Fruit fly (Drosophila melanogaster) whole organism, embryonic: ENCODE measurements around the gene Gr21a.

Source experiments
- CG11085 ChIP-seq: fragments of 200-800 bp; sonication (Bioruptor generic); IDR thresholded peaks from 2 replicates; pipeline ENCODE4 v1.3.6; 2022; ENCODE audit warnings: missing biosample characterization, missing genetic modification characterization
- CG11247 ChIP-seq: fragments of 200-800 bp; sonication (Bioruptor generic); IDR thresholded peaks from 2 replicates; pipeline ENCODE4 v1.3.6; 2022; ENCODE audit warnings: missing biosample characterization, missing genetic modification characterization
- CG12236 ChIP-seq: fragments of 200-800 bp; sonication (Bioruptor generic); optimal IDR thresholded peaks from 2 replicates; lab custom pipeline; 2016; ENCODE audit warnings: missing biosample characterization, missing genetic modification characterization
- CG15601 ChIP-seq: fragments of 200-800 bp; sonication (Bioruptor generic); optimal IDR thresholded peaks from 3 replicates; lab custom pipeline; 2019; ENCODE audit warnings: missing biosample characterization, mild to moderate bottlenecking, missing genetic modification characterization, moderate library complexity
- CG1603 ChIP-seq: fragments of 200-800 bp; sonication (Bioruptor generic); optimal IDR thresholded peaks from 2 replicates; lab custom pipeline; 2019; ENCODE audit warnings: missing biosample characterization, mild to moderate bottlenecking, missing genetic modification characterization, moderate library complexity
- CG17186 ChIP-seq: fragments of 200-800 bp; sonication (Bioruptor generic); optimal IDR thresholded peaks from 3 replicates; lab custom pipeline; 2017; ENCODE audit warnings: missing biosample characterization, missing genetic modification reagents, missing genetic modification characterization
- CG17361 ChIP-seq: fragments of 200-800 bp; sonication (Bioruptor generic); IDR thresholded peaks from 3 replicates; pipeline ENCODE4 v1.3.6; 2022; ENCODE audit warnings: missing biosample characterization, missing genetic modification characterization
- CG32767 ChIP-seq: fragments of 200-800 bp; sonication (Bioruptor generic); IDR thresholded peaks from 2 replicates; pipeline ENCODE4 v1.3.6; 2022; ENCODE audit warnings: missing biosample characterization, missing genetic modification characterization
- CG34376 ChIP-seq: fragments of 200-800 bp; sonication (Bioruptor generic); optimal IDR thresholded peaks from 2 replicates; lab custom pipeline; 2018; ENCODE audit warnings: missing biosample characterization, mild to moderate bottlenecking, missing genetic modification characterization
- CG3847 ChIP-seq: fragments of 200-800 bp; sonication (Bioruptor generic); IDR thresholded peaks from 2 replicates; pipeline ENCODE4 v1.3.6; 2022; ENCODE audit warnings: missing biosample characterization, missing genetic modification characterization
- CG6854 ChIP-seq: fragments of 200-800 bp; sonication (Bioruptor generic); optimal IDR thresholded peaks from 3 replicates; lab custom pipeline; 2017; ENCODE audit warnings: missing biosample characterization, mild to moderate bottlenecking, missing genetic modification characterization
- CG7357 ChIP-seq: fragments of 200-800 bp; sonication (Bioruptor generic); IDR thresholded peaks from 3 replicates; pipeline ENCODE4 v1.3.6; 2022; ENCODE audit warnings: missing biosample characterization, missing genetic modification characterization
- CG8089 ChIP-seq: fragments of 200-800 bp; sonication (Bioruptor generic); optimal IDR thresholded peaks from 3 replicates; lab custom pipeline; 2016; ENCODE audit warnings: missing biosample characterization, missing genetic modification characterization
- CG8924 ChIP-seq: fragments of 200-800 bp; optimal IDR thresholded peaks from 3 replicates; lab custom pipeline; 2019; ENCODE audit warnings: missing biosample characterization, mild to moderate bottlenecking, missing genetic modification characterization, moderate library complexity
- CG9609 ChIP-seq: fragments of 200-800 bp; sonication (Bioruptor generic); optimal IDR thresholded peaks from 3 replicates; lab custom pipeline; 2016; ENCODE audit warnings: missing biosample characterization, missing genetic modification characterization
- CG9932 ChIP-seq: fragments of 200-800 bp; sonication (Bioruptor generic); IDR thresholded peaks from 2 replicates; pipeline ENCODE4 v1.3.6; 2022; ENCODE audit warnings: missing biosample characterization, missing genetic modification characterization
- CHES-1-like ChIP-seq: fragments of 200-800 bp; sonication (Bioruptor generic); optimal IDR thresholded peaks from 2 replicates; lab custom pipeline; 2016; ENCODE audit warnings: missing biosample characterization, missing genetic modification characterization
- CkIIα-i1 ChIP-seq: fragments of 200-800 bp; sonication (Bioruptor generic); IDR thresholded peaks from 2 replicates; pipeline ENCODE4 v1.3.6; 2022; ENCODE audit warnings: missing biosample characterization, missing genetic modification characterization
- ERR ChIP-seq: fragments of 200-800 bp; sonication (Bioruptor generic); optimal IDR thresholded peaks from 2 replicates; lab custom pipeline; 2016; ENCODE audit warnings: missing biosample characterization, missing genetic modification characterization
- Elba2 ChIP-seq: fragments of 200-800 bp; sonication (Bioruptor generic); optimal IDR thresholded peaks from 3 replicates; lab custom pipeline; 2016; ENCODE audit warnings: missing biosample characterization, missing genetic modification characterization
- Gug ChIP-seq: fragments of 200-800 bp; sonication (Bioruptor generic); IDR thresholded peaks from 4 replicates; pipeline ENCODE4 v1.3.6; 2022; ENCODE audit warnings: missing biosample characterization, missing genetic modification characterization
- HmgZ ChIP-seq: fragments of 200-800 bp; sonication (Bioruptor generic); optimal IDR thresholded peaks from 2 replicates; lab custom pipeline; 2018; ENCODE audit warnings: missing biosample characterization, mild to moderate bottlenecking, missing genetic modification characterization
- Rx ChIP-seq: fragments of 200-800 bp; sonication (Bioruptor generic); IDR thresholded peaks from 2 replicates; pipeline ENCODE4 v1.3.6; 2022; ENCODE audit warnings: missing biosample characterization, missing genetic modification characterization
- Tbp ChIP-seq: fragments of >200 bp; optimal IDR thresholded peaks from 2 replicates; lab custom pipeline; 2018; ENCODE audit warnings: missing biosample characterization, missing genetic modification characterization
- Xbp1 ChIP-seq: fragments of 200-800 bp; sonication (Bioruptor generic); optimal IDR thresholded peaks from 3 replicates; lab custom pipeline; 2016; ENCODE audit warnings: missing biosample characterization, mild to moderate bottlenecking, missing genetic modification characterization
- amos ChIP-seq: fragments of 200-800 bp; sonication (Bioruptor generic); IDR thresholded peaks from 2 replicates; pipeline ENCODE4 v1.3.6; 2022; ENCODE audit warnings: missing biosample characterization, missing genetic modification characterization; ENCODE audit not compliant: partially characterized antibody
- br ChIP-seq: fragments of >200 bp; optimal IDR thresholded peaks from 2 replicates; lab custom pipeline; 2017
- danr ChIP-seq: fragments of 200-800 bp; sonication (Bioruptor generic); IDR thresholded peaks from 2 replicates; pipeline ENCODE4 v1.3.6; 2022; ENCODE audit warnings: missing biosample characterization, missing genetic modification characterization
- dati ChIP-seq: fragments of 200-800 bp; sonication (Bioruptor generic); IDR thresholded peaks from 2 replicates; pipeline ENCODE4 v1.3.6; 2022; ENCODE audit warnings: missing biosample characterization, missing genetic modification characterization
- gcm2 ChIP-seq: fragments of 200-800 bp; sonication (Bioruptor generic); optimal IDR thresholded peaks from 2 replicates; lab custom pipeline; 2016; ENCODE audit warnings: missing biosample characterization, missing genetic modification characterization
- gfzf ChIP-seq: fragments of 200-800 bp; sonication (Bioruptor generic); optimal IDR thresholded peaks from 2 replicates; lab custom pipeline; 2016; ENCODE audit warnings: missing biosample characterization, mild to moderate bottlenecking, missing genetic modification characterization, moderate library complexity
- grn ChIP-seq: fragments of 200-800 bp; sonication (Bioruptor generic); optimal IDR thresholded peaks from 3 replicates; lab custom pipeline; 2017; ENCODE audit warnings: missing biosample characterization, missing genetic modification characterization
- gro ChIP-seq: fragments of 200-800 bp; sonication (Bioruptor generic); optimal IDR thresholded peaks from 2 replicates; lab custom pipeline; 2016; ENCODE audit warnings: missing biosample characterization, missing genetic modification characterization
- ham ChIP-seq: fragments of 200-800 bp; sonication (Bioruptor generic); IDR thresholded peaks from 2 replicates; pipeline ENCODE4 v1.3.6; 2022; ENCODE audit warnings: missing biosample characterization, missing genetic modification characterization
- hbn ChIP-seq: fragments of 200-800 bp; sonication (Bioruptor generic); IDR thresholded peaks from 2 replicates; pipeline ENCODE4 v1.3.6; 2022; ENCODE audit warnings: missing biosample characterization, missing genetic modification characterization; ENCODE audit not compliant: partially characterized antibody
- insv ChIP-seq, 2 experiments: fragments of 200-800 bp; sonication (Bioruptor generic); optimal IDR thresholded peaks; 3 replicates each; lab custom pipeline; 2016 to 2018; ENCODE audit warnings: missing biosample characterization in 2 of 2, missing genetic modification characterization in 2 of 2
- ken ChIP-seq: fragments of 200-800 bp; sonication (Bioruptor generic); IDR thresholded peaks from 3 replicates; pipeline ENCODE4 v1.3.6; 2022; ENCODE audit warnings: missing biosample characterization, missing genetic modification characterization
- nerfin-2 ChIP-seq: fragments of 200-800 bp; sonication (Bioruptor generic); IDR thresholded peaks from 2 replicates; pipeline ENCODE4 v1.3.6; 2022; ENCODE audit warnings: missing biosample characterization, missing genetic modification characterization; ENCODE audit not compliant: partially characterized antibody
- nmo ChIP-seq: fragments of 200-800 bp; sonication (Bioruptor generic); optimal IDR thresholded peaks from 2 replicates; lab custom pipeline; 2018; ENCODE audit warnings: missing biosample characterization, mild to moderate bottlenecking, missing genetic modification characterization, moderate library complexity
- pb ChIP-seq: fragments of 200-800 bp; sonication (Bioruptor generic); optimal IDR thresholded peaks from 3 replicates; lab custom pipeline; 2016; ENCODE audit warnings: missing biosample characterization, missing genetic modification characterization
- pum ChIP-seq: fragments of 200-800 bp; sonication (Bioruptor generic); optimal IDR thresholded peaks from 2 replicates; lab custom pipeline; 2016; ENCODE audit warnings: missing biosample characterization, missing genetic modification characterization
- sim ChIP-seq: fragments of 200-800 bp; sonication (Bioruptor generic); IDR thresholded peaks from 2 replicates; pipeline ENCODE4 v1.3.6; 2022; ENCODE audit warnings: missing biosample characterization, missing genetic modification characterization
- stwl ChIP-seq: fragments of 200-800 bp; sonication (Bioruptor generic); optimal IDR thresholded peaks from 3 replicates; lab custom pipeline; 2018; ENCODE audit warnings: missing biosample characterization, mild to moderate bottlenecking, missing genetic modification characterization, moderate library complexity
- tin ChIP-seq: fragments of 200-800 bp; sonication (Bioruptor generic); optimal IDR thresholded peaks from 3 replicates; lab custom pipeline; 2016; ENCODE audit warnings: missing biosample characterization, missing genetic modification characterization
- vfl ChIP-seq: fragments of 200-800 bp; sonication (Bioruptor generic); optimal IDR thresholded peaks from 2 replicates; lab custom pipeline; 2016; ENCODE audit warnings: missing biosample characterization, missing genetic modification characterization

The Gr21a gene

dm6 chr2L:825768-826263 lies 45.5 kb downstream of the Gr21a start, which contains the start of the genes CG3862 and dock (continued):
- TF ChIP-seq CG17186 = peak; percentile 97
- TF ChIP-seq CG1603 (tag; lab: Kevin White, UChicago) = peak; percentile 78
- TF ChIP-seq CG12236 = no peak
- peak; percentile 4 for TF ChIP-seq CG9609 (GFP tag; lab: Kevin White, UChicago)
- TF ChIP-seq vfl = peak; percentile 52
- TF ChIP-seq CG8089 (GFP tag; lab: Kevin White, UChicago) = peak; percentile 49
- peak; percentile 11; the same call in 1 of the 4 replicates for TF ChIP-seq Gug
- TF ChIP-seq CG15601 (tag; lab: Kevin White, UChicago) = peak; percentile 38
- no peak for TF ChIP-seq sim (GFP tag; lab: Robert Waterston, UW)
- TF ChIP-seq br (lab: Kevin White, UChicago) = no peak
- TF ChIP-seq CG9932 = peak; percentile 86
- TF ChIP-seq amos (GFP tag; lab: Robert Waterston, UW) = peak; percentile 95
- peak; percentile 56; the same call in 1 of the 2 replicates for TF ChIP-seq CG11247 (GFP tag; lab: Robert Waterston, UW)
- TF ChIP-seq Tbp (GFP tag; lab: Kevin White, UChicago) = peak; percentile 7
- peak; percentile 67 for TF ChIP-seq grn (GFP tag; lab: Kevin White, UChicago)
- peak; percentile 48 for TF ChIP-seq pb (GFP tag; lab: Kevin White, UChicago)
- no peak for TF ChIP-seq CkIIα-i1 (GFP tag; lab: Robert Waterston, UW)
- peak; percentile 58 for TF ChIP-seq tin (GFP tag; lab: Kevin White, UChicago)
- peak; percentile 51; the same call in 2 of the 3 replicates for TF ChIP-seq CG17361
- peak; percentile 97 for TF ChIP-seq nerfin-2
- no peak for TF ChIP-seq Elba2 (GFP tag; lab: Kevin White, UChicago)
- peak; percentile 50 for TF ChIP-seq Xbp1
- peak; percentile 62 for TF ChIP-seq nmo (GFP tag; lab: Kevin White, UChicago)
- no peak for TF ChIP-seq ham (GFP tag; lab: Robert Waterston, UW)
- TF ChIP-seq ERR (GFP tag; lab: Kevin White, UChicago) = peak; percentile 51
- TF ChIP-seq CG34376 (GFP tag; lab: Kevin White, UChicago) = peak; percentile 58
- peak; percentile 40; the same call in 1 of the 2 replicates for TF ChIP-seq CG11085 (GFP tag; lab: Robert Waterston, UW)
- peak; percentile 66 for TF ChIP-seq CG3847 (GFP tag; lab: Robert Waterston, UW)
- TF ChIP-seq CG6854 (GFP tag; lab: Kevin White, UChicago) = no peak
- TF ChIP-seq danr (GFP tag; lab: Robert Waterston, UW) = no peak
- TF ChIP-seq stwl (tag; lab: Kevin White, UChicago) = peak; percentile 75
- 0 out of 2 replicates have a peak, but pooled peaks have one; percentile 15 for TF ChIP-seq CG32767
- TF ChIP-seq CHES-1-like (GFP tag; lab: Kevin White, UChicago) = peak; percentile 82
- TF ChIP-seq gro (GFP tag; lab: Kevin White, UChicago) = peak; percentile 77
- TF ChIP-seq CG8924 (tag; lab: Kevin White, UChicago) = peak; percentile 64
- TF ChIP-seq HmgZ (tag; lab: Kevin White, UChicago) = peak; percentile 92
- no peak for TF ChIP-seq CG7357 (GFP tag; lab: Robert Waterston, UW)
- TF ChIP-seq dati = no peak
- TF ChIP-seq pum (GFP tag; lab: Kevin White, UChicago) = peak; percentile 63
- TF ChIP-seq gfzf (GFP tag; lab: Kevin White, UChicago) = peak; percentile 48
- 0 out of 3 replicates have a peak, but pooled peaks have one; percentile 20 for TF ChIP-seq ken (GFP tag; lab: Robert Waterston, UW)
- no peak for TF ChIP-seq gcm2 (GFP tag; lab: Kevin White, UChicago)
- peak in 1 of 2 experiments; percentile 23 for TF ChIP-seq insv (GFP tag; optimal IDR thresholded peaks at IDR 0.05; lab: Kevin White, UChicago)
- TF ChIP-seq Rx = 0 out of 2 replicates have a peak, but pooled peaks have one; percentile 21
- TF ChIP-seq hbn = peak; percentile 90
